Fruit fly (Drosophila melanogaster): Measurements from ENCODE around the gene Grp170.

Grp170 gene

dm6 chrX:2297428-2298200 lies 22.7 kb upstream of the Grp170 start (continued):
- TF ChIP-seq CG2875 (GFP tag; optimal IDR thresholded peaks at IDR 0.05) (peak; percentile 99), Dp (GFP tag; optimal IDR thresholded peaks at IDR 0.05) (peak; percentile 37), crp (GFP tag; optimal IDR thresholded peaks at IDR 0.05) (peak in 1 of 2 experiments; percentile 72), CG14710 (tag; optimal IDR thresholded peaks at IDR 0.05) (peak; percentile 95), pan (optimal IDR thresholded peaks at IDR 0.05) (no peak), pan (GFP tag; optimal IDR thresholded peaks at IDR 0.05 in 1 of 2, IDR thresholded peaks at IDR 0.05 in 1 of 2) (peak in 1 of 2 experiments; percentile 98), sens (GFP tag) (peak; percentile 100), Hmx (GFP tag; optimal IDR thresholded peaks at IDR 0.05) (peak; percentile 91), stc (GFP tag; IDR thresholded peaks at IDR 0.05) (peak; percentile 98), CG30431 (GFP tag; optimal IDR thresholded peaks at IDR 0.05) (peak; percentile 98), HLH4C (GFP tag; IDR thresholded peaks at IDR 0.05; ENCODE audit: partially characterized antibody) (no peak), ap (GFP tag; IDR thresholded peaks at IDR 0.05) (peak; percentile 98), CG8281 (tag; optimal IDR thresholded peaks at IDR 0.05) (peak; percentile 89), Scr (GFP tag; IDR thresholded peaks at IDR 0.05; ENCODE audit: partially characterized antibody) (no peak), CG9797 (GFP tag; optimal IDR thresholded peaks at IDR 0.05) (peak; percentile 60), CG12236 (GFP tag; optimal IDR thresholded peaks at IDR 0.05) (peak; percentile 98), CG31224 (GFP tag; IDR thresholded peaks at IDR 0.05) (peak; percentile 92), chinmo (GFP tag; IDR thresholded peaks at IDR 0.05; ENCODE audit: partially characterized antibody) (0 out of 4 replicates have a peak, but pooled peaks have one; percentile 53), Nf-YC (tag; optimal IDR thresholded peaks at IDR 0.05) (peak; percentile 85), Mes4 (GFP tag; optimal IDR thresholded peaks at IDR 0.05) (peak; percentile 98), psq (GFP tag; optimal IDR thresholded peaks at IDR 0.05) (peak; percentile 90), pum (GFP tag; optimal IDR thresholded peaks at IDR 0.05) (peak; percentile 99), crol (GFP tag; IDR thresholded peaks at IDR 0.05) (peak; percentile 98), bbx (GFP tag; IDR thresholded peaks at IDR 0.05; ENCODE audit: partially characterized antibody) (no peak; the same call in 1 of the 2 replicates), CG34422 (GFP tag; IDR thresholded peaks at IDR 0.05) (peak; percentile 99), CG14441 (GFP tag; IDR thresholded peaks at IDR 0.05) (peak; percentile 99), CG6854 (GFP tag; optimal IDR thresholded peaks at IDR 0.05) (peak; percentile 95), exex (tag; optimal IDR thresholded peaks at IDR 0.05) (peak; percentile 89), CG13287 (GFP tag; IDR thresholded peaks at IDR 0.05; ENCODE audit: partially characterized antibody) (peak; percentile 13; the same call in 1 of the 2 replicates), p53 (GFP tag; optimal IDR thresholded peaks at IDR 0.05) (peak; percentile 98), grn (GFP tag; optimal IDR thresholded peaks at IDR 0.05) (peak; percentile 87), bab2 (GFP tag; optimal IDR thresholded peaks at IDR 0.05) (peak; percentile 99), ci (GFP tag; IDR thresholded peaks at IDR 0.05) (peak; percentile 99), ftz-f1 (GFP tag; optimal IDR thresholded peaks at IDR 0.05) (peak; percentile 95), sug (tag; optimal IDR thresholded peaks at IDR 0.05) (peak; percentile 94), BtbVII (GFP tag; optimal IDR thresholded peaks at IDR 0.05) (peak; percentile 98), CG1233 (GFP tag; optimal IDR thresholded peaks at IDR 0.05) (peak; percentile 97), ase (GFP tag; IDR thresholded peaks at IDR 0.05) (peak; percentile 98), trh (GFP tag; optimal IDR thresholded peaks at IDR 0.05) (peak; percentile 96), sqz (GFP tag; optimal IDR thresholded peaks at IDR 0.05) (peak; percentile 97), bsh (GFP tag; optimal IDR thresholded peaks at IDR 0.05) (peak; percentile 87 to 99), CG2120 (GFP tag; optimal IDR thresholded peaks at IDR 0.05) (peak; percentile 99), Chrac-16 (GFP tag; optimal IDR thresholded peaks at IDR 0.05) (peak; percentile 99), Nf-YB (GFP tag; optimal IDR thresholded peaks at IDR 0.05) (peak; percentile 87), CG12769 (tag; optimal IDR thresholded peaks at IDR 0.05) (peak; percentile 99), Sin3A (optimal IDR thresholded peaks at IDR 0.05) (no peak), CG7928 (GFP tag; optimal IDR thresholded peaks at IDR 0.05) (peak; percentile 77), hth (optimal IDR thresholded peaks at IDR 0.05) (no peak), pros (GFP tag; optimal IDR thresholded peaks at IDR 0.05) (peak; percentile 60)

All from whole organism, embryonic.